Worm (Caenorhabditis elegans) whole organism, late embryonic: ENCODE results near the gene ttr-15.

Experiments used
- C08G9.2 ChIP-seq: sonication (generic microtip); optimal IDR thresholded peaks from 2 replicates; lab custom pipeline; 2016; ENCODE audit warnings: mild to moderate bottlenecking, missing genetic modification characterization, moderate library complexity, missing compliant biosample characterization
- C38D4.7 ChIP-seq: fragments of 200-800 bp; sonication (Bioruptor generic); optimal IDR thresholded peaks from 2 replicates; lab custom pipeline; 2018; ENCODE audit warnings: mild to moderate bottlenecking, missing genetic modification characterization, moderate library complexity, missing compliant biosample characterization
- F13H6.1 ChIP-seq: sonication (generic microtip); optimal IDR thresholded peaks from 2 replicates; lab custom pipeline; 2016; ENCODE audit warnings: missing genetic modification characterization, missing compliant biosample characterization
- K09A11.1 ChIP-seq: sonication (generic microtip); optimal IDR thresholded peaks from 2 replicates; lab custom pipeline; 2017; ENCODE audit warnings: antibody characterized with exemption, mild to moderate bottlenecking, missing genetic modification characterization, missing compliant biosample characterization; ENCODE audit not compliant: insufficient read depth
- T23F11.4 ChIP-seq: fragments of 200-800 bp; sonication (Bioruptor generic); optimal IDR thresholded peaks from 2 replicates; lab custom pipeline; 2018; ENCODE audit warnings: mild to moderate bottlenecking, missing genetic modification characterization, missing compliant biosample characterization
- Y22D7AL.16 ChIP-seq: sonication (generic microtip); optimal IDR thresholded peaks from 2 replicates; lab custom pipeline; 2016; ENCODE audit warnings: missing genetic modification characterization, missing compliant biosample characterization
- ahr-1 ChIP-seq: sonication (generic microtip); optimal IDR thresholded peaks from 2 replicates; lab custom pipeline; 2016; ENCODE audit warnings: missing genetic modification characterization, missing compliant biosample characterization
- ceh-14 ChIP-seq: sonication (generic microtip); optimal IDR thresholded peaks from 2 replicates; lab custom pipeline; 2016; ENCODE audit warnings: missing genotype, missing genetic modification characterization, missing compliant biosample characterization
- ceh-18 ChIP-seq: sonication (generic microtip); optimal IDR thresholded peaks from 2 replicates; lab custom pipeline; 2016; ENCODE audit warnings: missing genetic modification characterization, missing compliant biosample characterization
- ceh-2 ChIP-seq: sonication (generic microtip); optimal IDR thresholded peaks from 2 replicates; lab custom pipeline; 2016; ENCODE audit warnings: missing genotype, missing genetic modification characterization, missing compliant biosample characterization
- ceh-22 ChIP-seq: sonication (generic microtip); optimal IDR thresholded peaks from 2 replicates; lab custom pipeline; 2017; ENCODE audit warnings: missing biosample characterization, missing genetic modification characterization
- ceh-24 ChIP-seq: sonication (generic microtip); optimal IDR thresholded peaks from 2 replicates; lab custom pipeline; 2016; ENCODE audit warnings: mild to moderate bottlenecking, missing genetic modification characterization, missing compliant biosample characterization
- ceh-30 ChIP-seq: fragments of 150-350 bp; optimal IDR thresholded peaks from 2 replicates; lab custom pipeline; 2014; ENCODE audit warnings: missing biosample characterization, missing genetic modification characterization
- ceh-31 ChIP-seq: sonication (generic microtip); optimal IDR thresholded peaks from 2 replicates; lab custom pipeline; 2016; ENCODE audit warnings: missing genetic modification characterization, missing compliant biosample characterization
- ceh-34 ChIP-seq: sonication (generic microtip); optimal IDR thresholded peaks from 2 replicates; lab custom pipeline; 2016; ENCODE audit warnings: mild to moderate bottlenecking, missing genetic modification characterization, missing compliant biosample characterization
- ceh-48 ChIP-seq: sonication (generic microtip); optimal IDR thresholded peaks from 2 replicates; lab custom pipeline; 2016; ENCODE audit warnings: missing genetic modification characterization, inconsistent platforms, missing compliant biosample characterization
- ceh-6 ChIP-seq: fragments of 200-800 bp; sonication (Bioruptor generic); optimal IDR thresholded peaks from 2 replicates; lab custom pipeline; 2018; ENCODE audit warnings: mild to moderate bottlenecking, missing genetic modification characterization, missing compliant biosample characterization
- dmd-4 ChIP-seq: sonication (generic microtip); optimal IDR thresholded peaks from 2 replicates; lab custom pipeline; 2016; ENCODE audit warnings: borderline replicate concordance, missing genetic modification characterization, missing compliant biosample characterization
- dve-1 ChIP-seq: sonication (generic microtip); optimal IDR thresholded peaks from 2 replicates; lab custom pipeline; 2017; ENCODE audit warnings: antibody characterized with exemption, mild to moderate bottlenecking, missing genetic modification characterization, missing compliant biosample characterization
- elt-2 ChIP-seq: sonication (generic microtip); optimal IDR thresholded peaks from 2 replicates; lab custom pipeline; 2016; ENCODE audit warnings: missing genetic modification reagents, missing genetic modification characterization, missing compliant biosample characterization
- ets-4 ChIP-seq: sonication (generic microtip); optimal IDR thresholded peaks from 2 replicates; lab custom pipeline; 2016; ENCODE audit warnings: missing genetic modification characterization, missing compliant biosample characterization
- eyg-1 ChIP-seq: sonication (generic microtip); optimal IDR thresholded peaks from 2 replicates; lab custom pipeline; 2016; ENCODE audit warnings: missing genotype, missing genetic modification characterization, missing compliant biosample characterization
- fax-1 ChIP-seq: sonication (generic microtip); optimal IDR thresholded peaks from 2 replicates; lab custom pipeline; 2016; ENCODE audit warnings: missing genotype, missing genetic modification characterization, missing compliant biosample characterization
- fkh-10 ChIP-seq: fragments of 150-350 bp; optimal IDR thresholded peaks from 2 replicates; lab custom pipeline; 2014; ENCODE audit warnings: missing biosample characterization, missing genetic modification reagents, missing genetic modification characterization
- gmeb-2 ChIP-seq: sonication (generic microtip); optimal IDR thresholded peaks from 2 replicates; lab custom pipeline; 2016; ENCODE audit warnings: missing genetic modification characterization, inconsistent platforms, missing compliant biosample characterization
- hlh-15 ChIP-seq: sonication (generic microtip); optimal IDR thresholded peaks from 2 replicates; lab custom pipeline; 2016; ENCODE audit warnings: missing genetic modification characterization, missing compliant biosample characterization
- hlh-6 ChIP-seq: sonication (generic microtip); optimal IDR thresholded peaks from 2 replicates; lab custom pipeline; 2016; ENCODE audit warnings: missing genotype, missing genetic modification characterization, missing compliant biosample characterization
- hlh-8 ChIP-seq: sonication (generic microtip); optimal IDR thresholded peaks from 2 replicates; lab custom pipeline; 2016; ENCODE audit warnings: missing genotype, missing genetic modification characterization, missing compliant biosample characterization
- lim-6 ChIP-seq: sonication (generic microtip); optimal IDR thresholded peaks from 2 replicates; lab custom pipeline; 2016; ENCODE audit warnings: missing genetic modification characterization, missing compliant biosample characterization
- lin-11 ChIP-seq: fragments of 200-800 bp; sonication (Bioruptor generic); optimal IDR thresholded peaks from 2 replicates; lab custom pipeline; 2018; ENCODE audit warnings: mild to moderate bottlenecking, missing genetic modification characterization, missing compliant biosample characterization
- nfya-1 ChIP-seq: sonication (generic microtip); optimal IDR thresholded peaks from 2 replicates; lab custom pipeline; 2017; ENCODE audit warnings: missing genetic modification characterization, mild to moderate bottlenecking, missing compliant biosample characterization, antibody characterized with exemption, moderate library complexity
- nhr-11 ChIP-seq: fragments of 150-350 bp; optimal IDR thresholded peaks from 2 replicates; lab custom pipeline; 2014; ENCODE audit warnings: missing biosample characterization, missing genetic modification characterization
- nhr-232 ChIP-seq: sonication (generic microtip); optimal IDR thresholded peaks from 2 replicates; lab custom pipeline; 2016; ENCODE audit warnings: missing genetic modification characterization, missing compliant biosample characterization
- odd-2 ChIP-seq: sonication (generic microtip); optimal IDR thresholded peaks from 2 replicates; lab custom pipeline; 2017; ENCODE audit warnings: antibody characterized with exemption, mild to moderate bottlenecking, missing genetic modification characterization, missing compliant biosample characterization
- pag-3 ChIP-seq: sonication (generic microtip); optimal IDR thresholded peaks from 2 replicates; lab custom pipeline; 2016; ENCODE audit warnings: missing compliant biosample characterization, missing genetic modification characterization, borderline replicate concordance
- pat-9 ChIP-seq: fragments of 200-800 bp; sonication (Bioruptor generic); optimal IDR thresholded peaks from 2 replicates; lab custom pipeline; 2018; ENCODE audit warnings: mild to moderate bottlenecking, missing genetic modification characterization, moderate library complexity, missing compliant biosample characterization
- pqm-1 ChIP-seq: sonication (generic microtip); optimal IDR thresholded peaks from 2 replicates; lab custom pipeline; 2016; ENCODE audit warnings: missing genetic modification characterization, missing compliant biosample characterization
- pros-1 ChIP-seq: fragments of 150-350 bp; optimal IDR thresholded peaks from 2 replicates; lab custom pipeline; 2014; ENCODE audit warnings: missing biosample characterization, missing genetic modification reagents, missing genetic modification characterization
- ref-2 ChIP-seq: sonication (generic microtip); optimal IDR thresholded peaks from 2 replicates; lab custom pipeline; 2016; ENCODE audit warnings: missing genetic modification characterization, missing compliant biosample characterization
- rnt-1 ChIP-seq: sonication (generic microtip); optimal IDR thresholded peaks from 2 replicates; lab custom pipeline; 2016; ENCODE audit warnings: missing genetic modification characterization, missing compliant biosample characterization
- sox-2 ChIP-seq: fragments of 200-800 bp; sonication (Bioruptor generic); IDR thresholded peaks from 2 replicates; pipeline ENCODE4 v1.3.6; 2022; ENCODE audit warnings: missing genetic modification reagents, missing genetic modification characterization, missing compliant biosample characterization
- sox-4 ChIP-seq: sonication (generic microtip); optimal IDR thresholded peaks from 2 replicates; lab custom pipeline; 2017; ENCODE audit warnings: mild to moderate bottlenecking, missing genetic modification characterization, inconsistent platforms, missing compliant biosample characterization
- syd-9 ChIP-seq: sonication (generic microtip); optimal IDR thresholded peaks from 2 replicates; lab custom pipeline; 2016; ENCODE audit warnings: mild to moderate bottlenecking, missing genetic modification characterization, moderate library complexity, missing compliant biosample characterization
- tbx-2 ChIP-seq: sonication (generic microtip); optimal IDR thresholded peaks from 2 replicates; lab custom pipeline; 2016; ENCODE audit warnings: missing genetic modification characterization, missing compliant biosample characterization
- ttx-3 ChIP-seq: sonication (generic microtip); optimal IDR thresholded peaks from 2 replicates; lab custom pipeline; 2016; ENCODE audit warnings: missing genetic modification reagents, missing genetic modification characterization, missing compliant biosample characterization
- unc-3 ChIP-seq, 2 experiments: fragments of 200-800 bp in 1 of 2; sonication (Bioruptor generic) in 1 of 2; sonication (generic microtip) in 1 of 2; conservative IDR thresholded peaks in 1 of 2; optimal IDR thresholded peaks in 1 of 2; 2 replicates each; pipeline versions ENCODE4 v1.3.6 to Lab custom; 2016 to 2022; ENCODE audit warnings: missing compliant biosample characterization in 2 of 2, missing genetic modification characterization in 2 of 2, missing genetic modification reagents in 1 of 2
- unc-42 ChIP-seq: sonication (generic microtip); optimal IDR thresholded peaks from 2 replicates; lab custom pipeline; 2016; ENCODE audit warnings: missing genotype, missing genetic modification characterization, missing compliant biosample characterization
- unc-86 ChIP-seq: sonication (generic microtip); optimal IDR thresholded peaks from 2 replicates; lab custom pipeline; 2016; ENCODE audit warnings: missing genetic modification characterization, missing compliant biosample characterization
- ztf-16 ChIP-seq: sonication (generic microtip); optimal IDR thresholded peaks from 2 replicates; lab custom pipeline; 2017; ENCODE audit warnings: missing genetic modification characterization, missing compliant biosample characterization

The ttr-15 gene

ce11 chrIII:10332560-10332959 lies 5.1 kb upstream of the ttr-15 start, which contains the start of gene T07C4.12:
T07C4.12 (minus strand) TSS chrIII:10332660.
- no peak for TF ChIP-seq ztf-16
- no peak for TF ChIP-seq C38D4.7
- TF ChIP-seq pqm-1 (tag; lab: Kevin White, UChicago) = no peak
- no peak for TF ChIP-seq gmeb-2 (tag; lab: Kevin White, UChicago)
- no peak for TF ChIP-seq nfya-1
- TF ChIP-seq unc-42 (tag; lab: Kevin White, UChicago) = no peak
- TF ChIP-seq ceh-6 (GFP tag; lab: Kevin White, UChicago) = no peak
- TF ChIP-seq F13H6.1 (tag; lab: Kevin White, UChicago) = no peak
- no peak for TF ChIP-seq K09A11.1 (tag; lab: Kevin White, UChicago)
- TF ChIP-seq ttx-3 = no peak
- no peak for TF ChIP-seq rnt-1 (tag; lab: Kevin White, UChicago)
- no peak for TF ChIP-seq lim-6
- no peak for TF ChIP-seq pros-1 (tag; lab: Kevin White, UChicago)
- no peak for TF ChIP-seq dmd-4

DNA sequence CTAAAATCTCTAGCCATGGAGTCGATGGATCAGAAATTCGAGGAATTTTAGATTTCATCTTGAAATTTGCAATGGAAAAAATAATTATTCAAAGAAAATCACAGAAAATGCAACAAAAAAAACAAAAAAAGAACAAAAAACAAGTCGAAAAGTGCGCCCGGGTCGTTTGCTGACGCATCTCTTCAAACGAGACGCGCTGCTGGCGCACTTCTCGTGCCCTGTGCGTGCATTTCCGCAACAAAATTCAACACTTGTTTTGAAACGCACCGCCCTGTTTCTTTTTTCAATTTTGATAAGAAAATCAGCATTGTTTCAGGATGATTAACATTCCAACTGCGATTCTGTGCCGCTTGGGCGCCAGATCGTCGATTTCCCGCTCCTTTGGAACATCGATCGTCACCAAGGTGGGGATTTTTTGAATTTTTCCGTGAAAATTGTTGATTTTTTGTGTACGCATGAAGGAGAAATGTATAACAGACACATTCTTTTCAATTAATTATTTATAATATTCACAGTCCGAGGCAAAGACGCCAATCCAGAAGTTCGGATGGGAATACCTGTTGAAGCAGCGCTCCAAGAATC lies 3.6 kb upstream of the ttr-15 start, which contains the start of the genes jmjd-4 and mev-1:
jmjd-4 (minus strand) TSS at position 58 of the 582 bp plus-strand sequence.
mev-1 (plus strand) TSS at position 317 of the 582 bp plus-strand sequence.
- TF ChIP-seq ceh-31 (tag; lab: Kevin White, UChicago) (peak; percentile 56), pag-3 (tag; lab: Kevin White, UChicago) (no peak), hlh-6 (tag; lab: Kevin White, UChicago) (no peak), eyg-1 (tag; lab: Kevin White, UChicago) (no peak), ztf-16 (no peak), pqm-1 (tag; lab: Kevin White, UChicago) (no peak), C08G9.2 (tag; lab: Kevin White, UChicago) (peak; percentile 9), tbx-2 (tag; lab: Kevin White, UChicago) (peak; percentile 50), fax-1 (tag; lab: Kevin White, UChicago) (no peak), T23F11.4 (GFP tag; lab: Kevin White, UChicago) (no peak), ceh-30 (peak; percentile 36), nhr-11 (tag; lab: Kevin White, UChicago) (no peak), unc-42 (tag; lab: Kevin White, UChicago) (peak; percentile 31), Y22D7AL.16 (tag; lab: Kevin White, UChicago) (no peak), C38D4.7 (peak; percentile 13), lin-11 (tag; lab: Kevin White, UChicago) (no peak), ets-4 (tag; lab: Kevin White, UChicago) (no peak), nhr-232 (tag; lab: Kevin White, UChicago) (no peak), gmeb-2 (tag; lab: Kevin White, UChicago) (no peak), syd-9 (tag; lab: Kevin White, UChicago) (no peak), pat-9 (tag; lab: Kevin White, UChicago) (no peak), sox-2 (GFP tag; lab: Robert Waterston, UW) (no peak), hlh-15 (no peak), ceh-14 (tag; lab: Kevin White, UChicago) (peak; percentile 43), ceh-6 (GFP tag; lab: Kevin White, UChicago) (no peak), ceh-34 (peak; percentile 18), hlh-8 (no peak), ceh-2 (no peak), ceh-48 (tag; lab: Kevin White, UChicago) (no peak), elt-2 (peak; percentile 60), ceh-24 (tag; lab: Kevin White, UChicago) (no peak), fkh-10 (GFP tag; lab: Kevin White, UChicago) (no peak), ahr-1 (tag; lab: Kevin White, UChicago) (peak; percentile 24), nfya-1 (peak; percentile 68), dve-1 (tag; lab: Kevin White, UChicago) (peak; percentile 36), unc-3 (GFP tag; conservative IDR thresholded peaks at IDR 0.05; lab: Robert Waterston, UW) (peak; percentile 41; the same call in 1 of the 2 replicates), unc-3 (tag; optimal IDR thresholded peaks at IDR 0.05; lab: Kevin White, UChicago) (no peak), ceh-22 (tag; lab: Kevin White, UChicago) (no peak), rnt-1 (tag; lab: Kevin White, UChicago) (peak; percentile 58), ceh-18 (tag; lab: Kevin White, UChicago) (peak; percentile 70), ref-2 (peak; percentile 45), odd-2 (tag; lab: Kevin White, UChicago) (no peak), sox-4 (tag; lab: Kevin White, UChicago) (no peak), unc-86 (tag; lab: Kevin White, UChicago) (peak; percentile 57)
